Fruit fly (Drosophila melanogaster) whole organism, adult: ENCODE measurements around the gene cv-c.
A peak's percentile ranks its signal among the peaks of the same experiment; 100 is the strongest.

Source experiments
- CG11617 ChIP-seq: fragments of 200-800 bp; sonication (Bioruptor generic); optimal IDR thresholded peaks from 2 replicates; lab custom pipeline; 2017; ENCODE audit warnings: mild to moderate bottlenecking, missing biosample characterization, missing genetic modification reagents, missing genetic modification characterization
- CG12768 ChIP-seq: fragments of 200-800 bp; sonication (Bioruptor generic); optimal IDR thresholded peaks from 2 replicates; lab custom pipeline; 2017; ENCODE audit warnings: missing biosample characterization, missing genetic modification characterization, mild to moderate bottlenecking, moderate library complexity, missing genetic modification reagents
- CG14711 ChIP-seq: fragments of 200-800 bp; sonication (Bioruptor generic); optimal IDR thresholded peaks from 2 replicates; lab custom pipeline; 2018; ENCODE audit warnings: missing biosample characterization, mild to moderate bottlenecking, missing genetic modification characterization, moderate library complexity
- CG1620 ChIP-seq: fragments of 200-800 bp; sonication (Bioruptor generic); optimal IDR thresholded peaks from 2 replicates; lab custom pipeline; 2016; ENCODE audit warnings: missing biosample characterization, missing genetic modification characterization
- CG33017 ChIP-seq: fragments of 200-800 bp; sonication (Bioruptor generic); optimal IDR thresholded peaks from 2 replicates; lab custom pipeline; 2018; ENCODE audit warnings: missing biosample characterization, mild to moderate bottlenecking, missing genetic modification characterization, moderate library complexity
- CG5204 ChIP-seq: fragments of 200-800 bp; sonication (Bioruptor generic); optimal IDR thresholded peaks from 2 replicates; lab custom pipeline; 2016; ENCODE audit warnings: missing biosample characterization, missing genetic modification characterization
- CG7045 ChIP-seq: fragments of 200-800 bp; sonication (Bioruptor generic); optimal IDR thresholded peaks from 2 replicates; lab custom pipeline; 2017; ENCODE audit warnings: missing biosample characterization, mild to moderate bottlenecking, missing genetic modification characterization
- CG7101 ChIP-seq: fragments of 200-800 bp; sonication (Bioruptor generic); optimal IDR thresholded peaks from 2 replicates; lab custom pipeline; 2018; ENCODE audit warnings: missing biosample characterization, mild to moderate bottlenecking, missing genetic modification characterization, moderate library complexity
- Clk ChIP-seq: fragments of 200-800 bp; sonication (Bioruptor generic); optimal IDR thresholded peaks from 2 replicates; lab custom pipeline; 2017; ENCODE audit warnings: missing biosample characterization, missing genetic modification characterization
- Crg-1 ChIP-seq: fragments of 200-800 bp; sonication (Bioruptor generic); optimal IDR thresholded peaks from 2 replicates; lab custom pipeline; 2016; ENCODE audit warnings: missing biosample characterization, missing genetic modification characterization
- Hr96 ChIP-seq: fragments of 200-800 bp; sonication (Bioruptor generic); optimal IDR thresholded peaks from 2 replicates; lab custom pipeline; 2016; ENCODE audit warnings: missing biosample characterization, missing genetic modification characterization
- Mnt ChIP-seq: fragments of 200-800 bp; sonication (Bioruptor generic); optimal IDR thresholded peaks from 2 replicates; lab custom pipeline; 2016; ENCODE audit warnings: missing biosample characterization, mild to moderate bottlenecking, missing genetic modification characterization
- bab1 ChIP-seq: fragments of 200-800 bp; sonication (Bioruptor generic); optimal IDR thresholded peaks from 3 replicates; lab custom pipeline; 2019; ENCODE audit warnings: missing biosample characterization, mild to moderate bottlenecking, missing genetic modification characterization, moderate library complexity
- cic ChIP-seq: fragments of 200-800 bp; sonication (Bioruptor generic); optimal IDR thresholded peaks from 2 replicates; lab custom pipeline; 2017; ENCODE audit warnings: missing biosample characterization, mild to moderate bottlenecking, missing genetic modification characterization, moderate library complexity
- cnc ChIP-seq, 2 experiments: fragments of >200 bp; optimal IDR thresholded peaks; 2 replicates each; lab custom pipeline; 2017
- kay ChIP-seq: fragments of 200-800 bp; sonication (Bioruptor generic); peaks from one replicate; lab custom pipeline; 2016; ENCODE audit warnings: missing biosample characterization, missing genetic modification characterization, borderline replicate concordance
- ovo ChIP-seq: fragments of 200-800 bp; sonication (Bioruptor generic); optimal IDR thresholded peaks from 2 replicates; lab custom pipeline; 2016; ENCODE audit warnings: missing biosample characterization, missing genetic modification characterization
- pad ChIP-seq: fragments of 200-800 bp; sonication (Bioruptor generic); optimal IDR thresholded peaks from 3 replicates; lab custom pipeline; 2017; ENCODE audit warnings: missing biosample characterization, missing genetic modification characterization, mild to moderate bottlenecking, moderate library complexity, missing genetic modification reagents
- tj ChIP-seq: fragments of 200-800 bp; sonication (Bioruptor generic); optimal IDR thresholded peaks from 3 replicates; lab custom pipeline; 2017; ENCODE audit warnings: missing biosample characterization, mild to moderate bottlenecking, missing genetic modification characterization, moderate library complexity
- toe ChIP-seq: fragments of 200-800 bp; sonication (Bioruptor generic); optimal IDR thresholded peaks from 2 replicates; lab custom pipeline; 2016; ENCODE audit warnings: missing biosample characterization, missing genetic modification characterization

The cv-c gene

DNA sequence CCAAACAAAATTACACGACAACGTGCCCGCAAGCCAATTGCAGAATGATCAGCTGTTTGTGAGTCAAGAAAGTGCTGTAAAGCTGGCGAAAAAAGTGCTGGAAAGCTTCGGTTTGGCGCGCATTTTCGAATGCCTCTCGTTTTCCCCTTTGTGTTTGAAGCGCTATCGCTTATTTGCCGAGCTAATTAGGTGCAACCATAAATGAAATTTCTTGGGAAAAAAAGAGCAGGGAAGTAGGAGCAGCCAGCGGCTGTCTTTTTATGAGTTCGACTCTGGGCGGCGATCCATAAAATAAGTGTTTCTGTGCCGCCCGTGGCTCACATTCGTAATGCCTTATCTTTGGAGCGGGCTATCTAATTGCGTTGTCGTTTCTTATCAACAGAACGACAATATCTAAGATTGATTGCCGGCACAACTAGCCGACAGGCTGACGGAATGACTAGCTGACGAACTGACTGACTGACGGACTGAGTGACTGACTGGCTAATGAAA is 119.7 kb downstream of the cv-c start, which contains the start of gene Dnaaf5:
Gene Dnaaf5 (minus strand): TSS at position 46 of the 492 bp plus-strand sequence.
- TF ChIP-seq cnc (optimal IDR thresholded peaks at IDR 0.05; lab: Kevin White, UChicago) (no peak), Crg-1 (peak; percentile 78), CG7101 (tag; lab: Kevin White, UChicago) (peak; percentile 43), bab1 (GFP tag; lab: Kevin White, UChicago) (peak; percentile 4), Hr96 (GFP tag; lab: Kevin White, UChicago) (peak; percentile 14), CG1620 (GFP tag; lab: Kevin White, UChicago) (no peak), Clk (GFP tag; lab: Kevin White, UChicago) (no peak), CG5204 (GFP tag; lab: Kevin White, UChicago) (peak; percentile 42), cic (peak; percentile 63), pad (GFP tag; lab: Kevin White, UChicago) (peak; percentile 45), CG14711 (tag; lab: Kevin White, UChicago) (no peak), kay (GFP tag; lab: Kevin White, UChicago) (peak; percentile 83), CG7045 (peak; percentile 55), Mnt (GFP tag; lab: Kevin White, UChicago) (peak; percentile 75), toe (GFP tag; lab: Kevin White, UChicago) (peak; percentile 53), ovo (GFP tag; lab: Kevin White, UChicago) (peak; percentile 33), CG11617 (GFP tag; lab: Kevin White, UChicago) (peak; percentile 53), CG12768 (peak; percentile 56), CG33017 (peak; percentile 20), tj (peak; percentile 10)

DNA sequence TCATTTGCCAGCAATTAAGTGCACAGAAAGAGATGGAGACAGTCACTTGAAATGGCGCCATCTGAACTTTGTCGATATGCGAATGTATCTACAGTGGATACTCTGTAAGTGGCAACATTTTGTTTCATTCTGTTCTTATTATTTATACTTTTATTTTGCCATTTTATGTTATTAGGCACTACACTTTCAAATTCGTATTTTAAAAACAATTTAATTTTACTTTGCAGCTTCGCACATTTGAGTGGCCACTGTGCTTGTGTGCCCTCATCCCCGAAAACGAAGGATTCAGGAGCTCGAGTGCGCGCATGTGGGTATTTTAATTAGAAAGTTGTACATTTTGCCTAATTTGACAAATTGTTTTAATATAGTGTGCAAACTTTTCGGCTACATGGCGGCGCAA is 124.1 kb downstream of the cv-c start:
- no peak for TF ChIP-seq Hr96 (GFP tag; lab: Kevin White, UChicago)
- TF ChIP-seq CG7101 (tag; lab: Kevin White, UChicago) = peak; percentile 7
- peak; percentile 27 for TF ChIP-seq bab1 (GFP tag; lab: Kevin White, UChicago)

DNA sequence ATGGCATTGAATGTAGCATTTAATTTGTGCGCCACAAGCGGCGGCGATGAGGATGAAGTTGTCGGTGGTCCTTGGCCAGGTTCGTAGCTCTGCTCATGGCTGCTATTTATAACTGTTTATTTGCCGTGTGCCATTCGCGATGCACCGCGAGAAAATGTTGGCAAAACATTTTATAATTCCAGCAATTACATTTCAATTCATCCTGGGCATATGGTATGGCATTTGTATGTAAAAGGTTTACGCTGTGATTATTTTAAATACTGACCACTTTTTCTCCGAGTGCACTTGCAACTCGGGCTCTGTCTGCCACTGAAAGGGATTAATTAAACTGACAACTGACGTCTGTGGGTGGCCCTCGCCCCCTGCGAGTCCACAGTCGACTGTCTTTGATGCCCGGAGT is 124.9 kb downstream of the cv-c start:
- TF ChIP-seq CG14711 (tag; lab: Kevin White, UChicago) (no peak), cnc (optimal IDR thresholded peaks at IDR 0.05; lab: Kevin White, UChicago) (no peak), Crg-1 (no peak), Clk (GFP tag; lab: Kevin White, UChicago) (no peak), CG5204 (GFP tag; lab: Kevin White, UChicago) (no peak), CG1620 (GFP tag; lab: Kevin White, UChicago) (no peak), CG7101 (tag; lab: Kevin White, UChicago) (no peak), toe (GFP tag; lab: Kevin White, UChicago) (no peak), pad (GFP tag; lab: Kevin White, UChicago) (no peak), Hr96 (GFP tag; lab: Kevin White, UChicago) (no peak), bab1 (GFP tag; lab: Kevin White, UChicago) (no peak), tj (no peak), kay (GFP tag; lab: Kevin White, UChicago) (no peak), ovo (GFP tag; lab: Kevin White, UChicago) (no peak), CG11617 (GFP tag; lab: Kevin White, UChicago) (no peak), Mnt (GFP tag; lab: Kevin White, UChicago) (no peak), CG12768 (no peak), CG33017 (no peak)

DNA sequence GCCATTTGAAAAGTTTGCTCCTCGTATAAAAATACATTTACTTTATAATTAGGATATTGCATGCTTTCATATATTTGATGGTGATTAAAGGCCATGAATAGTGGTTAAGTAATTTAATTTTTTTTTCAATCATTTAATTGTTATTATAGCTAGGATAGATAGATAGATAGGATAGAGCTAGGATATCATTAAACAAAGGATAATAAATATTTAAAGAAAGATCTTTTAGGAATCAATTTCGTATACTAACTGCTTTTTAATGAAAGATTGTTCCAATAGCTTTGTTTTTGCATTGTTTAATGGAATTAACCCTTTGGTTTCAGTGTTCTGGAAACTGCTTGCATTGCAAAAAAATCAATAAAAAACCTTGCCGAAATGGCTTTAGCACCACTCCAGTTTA is 126.9 kb downstream of the cv-c start:
- no peak for TF ChIP-seq Mnt (GFP tag; lab: Kevin White, UChicago)
- TF ChIP-seq cic = no peak
- no peak for TF ChIP-seq pad (GFP tag; lab: Kevin White, UChicago)
- no peak for TF ChIP-seq CG12768
- TF ChIP-seq CG7101 (tag; lab: Kevin White, UChicago) = no peak
- no peak for TF ChIP-seq CG7045
- TF ChIP-seq toe (GFP tag; lab: Kevin White, UChicago) = no peak
- no peak for TF ChIP-seq CG33017
- no peak for TF ChIP-seq CG5204 (GFP tag; lab: Kevin White, UChicago)

DNA sequence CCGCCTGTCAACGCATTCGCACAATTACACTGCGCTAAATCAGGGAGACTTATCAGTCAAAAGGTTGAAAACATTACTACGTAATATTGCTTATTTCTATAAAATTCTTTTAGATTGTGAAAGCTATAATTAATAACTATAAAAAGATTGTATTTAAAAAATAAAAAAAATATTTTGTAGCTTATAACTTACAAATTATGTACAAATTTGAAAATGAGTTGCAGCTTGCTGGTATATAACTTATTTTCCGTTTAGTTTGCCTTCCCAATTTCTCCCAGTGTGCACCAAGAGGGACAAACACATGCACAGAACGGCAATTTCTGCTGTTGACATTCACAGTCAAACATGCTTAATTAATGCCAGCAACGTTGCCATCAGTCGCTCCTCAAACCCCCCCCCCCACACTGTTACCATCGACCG is 127.8 kb downstream of the cv-c start:
- TF ChIP-seq Hr96 (GFP tag; lab: Kevin White, UChicago) (no peak), CG1620 (GFP tag; lab: Kevin White, UChicago) (no peak), pad (GFP tag; lab: Kevin White, UChicago) (peak; percentile 41), CG7045 (peak; percentile 77), Clk (GFP tag; lab: Kevin White, UChicago) (peak; percentile 58), cic (no peak), CG33017 (peak; percentile 64), ovo (GFP tag; lab: Kevin White, UChicago) (peak; percentile 20), bab1 (GFP tag; lab: Kevin White, UChicago) (peak; percentile 47), toe (GFP tag; lab: Kevin White, UChicago) (no peak), tj (peak; percentile 55), CG11617 (GFP tag; lab: Kevin White, UChicago) (peak; percentile 76), CG12768 (peak; percentile 58), CG7101 (tag; lab: Kevin White, UChicago) (peak; percentile 70), CG14711 (tag; lab: Kevin White, UChicago) (peak; percentile 54)

DNA sequence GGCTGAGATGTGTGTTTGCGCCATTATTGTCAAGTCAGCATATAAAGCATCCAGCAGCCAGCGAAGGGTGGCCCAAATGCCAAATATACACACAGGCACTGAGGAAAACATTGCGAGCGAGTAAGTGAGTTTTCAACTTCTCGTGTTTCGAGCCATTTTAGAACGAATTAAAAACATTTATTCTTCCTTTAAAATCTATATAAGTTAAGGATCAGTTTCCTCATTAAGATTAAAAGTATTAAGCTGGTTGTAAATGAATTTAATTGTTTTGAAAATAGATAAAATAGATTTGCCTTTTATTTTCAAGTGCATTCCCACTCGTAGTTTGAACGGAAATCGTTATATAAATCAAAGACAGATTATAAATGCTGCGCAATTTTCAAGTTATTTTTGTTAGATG is 130.1 kb downstream of the cv-c start:
- TF ChIP-seq CG14711 (tag; lab: Kevin White, UChicago) = no peak
- no peak for TF ChIP-seq cic
- TF ChIP-seq Crg-1 = no peak
- TF ChIP-seq CG5204 (GFP tag; lab: Kevin White, UChicago) = no peak
